Worm (Caenorhabditis elegans) whole organism, L4 larva: ENCODE measurements around the gene cht-4.
A peak's percentile ranks its signal among the peaks of the same experiment; 100 is the strongest.

Experiments used
- F10B5.3 ChIP-seq: sonication (generic microtip); optimal IDR thresholded peaks from 2 replicates; lab custom pipeline; 2016; ENCODE audit warnings: mild to moderate bottlenecking, missing genetic modification characterization, missing compliant biosample characterization
- F49E8.2 ChIP-seq: sonication (generic microtip); optimal IDR thresholded peaks from 2 replicates; lab custom pipeline; 2016; ENCODE audit warnings: missing compliant biosample characterization, mild to moderate bottlenecking, missing genetic modification characterization, borderline replicate concordance
- R02D3.7 ChIP-seq: fragments of 150-350 bp; sonication (generic microtip); optimal IDR thresholded peaks from 3 replicates; lab custom pipeline; 2014; ENCODE audit warnings: missing biosample characterization, missing genetic modification characterization
- Y48G9A.11 ChIP-seq: fragments of 200-800 bp; sonication (Bioruptor generic); IDR thresholded peaks from 2 replicates; pipeline ENCODE4 v1.3.6; 2022; ENCODE audit warnings: missing genetic modification reagents, missing genetic modification characterization, missing compliant biosample characterization
- Y75B8A.6 ChIP-seq: fragments of 200-800 bp; sonication (Bioruptor generic); IDR thresholded peaks from 2 replicates; pipeline ENCODE4 v1.3.6; 2022; ENCODE audit warnings: missing genetic modification reagents, missing genetic modification characterization, missing compliant biosample characterization
- ZK337.2 ChIP-seq: fragments of 200-800 bp; sonication (Bioruptor generic); IDR thresholded peaks from 2 replicates; pipeline ENCODE4 v1.3.6; 2022; ENCODE audit warnings: missing genetic modification reagents, missing genetic modification characterization, missing compliant biosample characterization
- ZK546.5 ChIP-seq, 2 experiments: sonication (generic microtip); optimal IDR thresholded peaks; 2 replicates each; lab custom pipeline; 2017; ENCODE audit warnings: missing biosample characterization in 2 of 2, missing genetic modification characterization in 2 of 2
- ceh-20 ChIP-seq: fragments of 200-800 bp; sonication (Bioruptor generic); IDR thresholded peaks from 2 replicates; pipeline ENCODE4 v1.3.6; 2022; ENCODE audit warnings: missing genetic modification reagents, missing genetic modification characterization, missing compliant biosample characterization
- ceh-32 ChIP-seq: sonication (generic microtip); optimal IDR thresholded peaks from 2 replicates; lab custom pipeline; 2016; ENCODE audit warnings: mild to moderate bottlenecking, missing genetic modification characterization, missing compliant biosample characterization; ENCODE audit not compliant: poor library complexity
- ceh-62 ChIP-seq: sonication (generic microtip); optimal IDR thresholded peaks from 2 replicates; lab custom pipeline; 2017; ENCODE audit warnings: missing biosample characterization, missing genetic modification characterization
- cey-2 ChIP-seq: sonication (generic microtip); optimal IDR thresholded peaks from 3 replicates; lab custom pipeline; 2017; ENCODE audit warnings: missing genetic modification characterization, mild to moderate bottlenecking, missing compliant biosample characterization, antibody characterized with exemption, borderline replicate concordance; ENCODE audit not compliant: insufficient read depth
- daf-12 ChIP-seq: fragments of 150-350 bp; optimal IDR thresholded peaks from 2 replicates; lab custom pipeline; 2014; ENCODE audit warnings: missing biosample characterization, missing genetic modification reagents, missing genetic modification characterization
- dmd-6 ChIP-seq: fragments of 200-800 bp; sonication (Bioruptor generic); IDR thresholded peaks from 2 replicates; pipeline ENCODE4 v1.3.6; 2022; ENCODE audit warnings: missing genetic modification reagents, missing genetic modification characterization, missing compliant biosample characterization
- dmd-9 ChIP-seq: fragments of 200-800 bp; sonication (Bioruptor generic); IDR thresholded peaks from 2 replicates; pipeline ENCODE4 v1.3.6; 2022; ENCODE audit warnings: missing genetic modification reagents, missing genetic modification characterization, missing compliant biosample characterization
- dve-1 ChIP-seq: sonication (generic microtip); optimal IDR thresholded peaks from 2 replicates; lab custom pipeline; 2017; ENCODE audit warnings: antibody characterized with exemption, mild to moderate bottlenecking, missing genetic modification characterization, missing compliant biosample characterization; ENCODE audit not compliant: insufficient read depth
- egl-43 ChIP-seq: fragments of 200-800 bp; sonication (Bioruptor generic); IDR thresholded peaks from 2 replicates; pipeline ENCODE4 v1.3.6; 2022; ENCODE audit warnings: missing genetic modification reagents, missing genetic modification characterization, missing compliant biosample characterization
- hlh-11 ChIP-seq: fragments of 200-800 bp; sonication (Bioruptor generic); optimal IDR thresholded peaks from 2 replicates; lab custom pipeline; 2018; ENCODE audit warnings: mild to moderate bottlenecking, missing genetic modification characterization, missing compliant biosample characterization
- hlh-30 ChIP-seq: sonication (generic microtip); optimal IDR thresholded peaks from 2 replicates; lab custom pipeline; 2017; ENCODE audit warnings: antibody characterized with exemption, mild to moderate bottlenecking, missing genetic modification characterization, missing compliant biosample characterization; ENCODE audit not compliant: insufficient read depth
- jun-1 ChIP-seq: fragments of 150-350 bp; optimal IDR thresholded peaks from 2 replicates; lab custom pipeline; 2014; ENCODE audit warnings: missing biosample characterization, missing genetic modification reagents, missing genetic modification characterization
- lim-7 ChIP-seq: fragments of 200-800 bp; sonication (Bioruptor generic); IDR thresholded peaks from 2 replicates; pipeline ENCODE4 v1.3.6; 2022; ENCODE audit warnings: missing genetic modification characterization, missing compliant biosample characterization
- lin-13 ChIP-seq: fragments of 150-350 bp; optimal IDR thresholded peaks from 2 replicates; lab custom pipeline; 2014; ENCODE audit warnings: missing biosample characterization, missing genetic modification reagents, missing genetic modification characterization
- lin-29 ChIP-seq: fragments of 200-800 bp; sonication (Bioruptor generic); IDR thresholded peaks from 2 replicates; pipeline ENCODE4 v1.3.6; 2022; ENCODE audit warnings: missing genetic modification reagents, missing genetic modification characterization, missing compliant biosample characterization
- lin-39 ChIP-seq: fragments of 150-350 bp; optimal IDR thresholded peaks from 2 replicates; lab custom pipeline; 2014; ENCODE audit warnings: missing biosample characterization, missing genetic modification reagents, missing genetic modification characterization
- madf-9 ChIP-seq: fragments of 200-800 bp; sonication (Bioruptor generic); conservative IDR thresholded peaks from 2 replicates; pipeline ENCODE4 v1.3.6; 2022; ENCODE audit warnings: missing genetic modification reagents, missing genetic modification characterization, missing compliant biosample characterization
- mdt-29 ChIP-seq: fragments of 200-800 bp; sonication (Bioruptor generic); IDR thresholded peaks from 2 replicates; pipeline ENCODE4 v1.3.6; 2022; ENCODE audit warnings: missing genetic modification reagents, missing genetic modification characterization, missing compliant biosample characterization
- mep-1 ChIP-seq: fragments of 150-350 bp; sonication (generic microtip); optimal IDR thresholded peaks from 3 replicates; lab custom pipeline; 2014; ENCODE audit warnings: missing biosample characterization, missing genetic modification characterization
- mxl-2 ChIP-seq: fragments of 200-800 bp; sonication (Bioruptor generic); conservative IDR thresholded peaks from 2 replicates; pipeline ENCODE4 v1.3.6; 2022; ENCODE audit warnings: missing genetic modification reagents, missing genetic modification characterization, missing compliant biosample characterization
- mxl-3 ChIP-seq: fragments of 200-800 bp; sonication (Bioruptor generic); optimal IDR thresholded peaks from 2 replicates; lab custom pipeline; 2018; ENCODE audit warnings: mild to moderate bottlenecking, missing genetic modification characterization, missing compliant biosample characterization
- nhr-10 ChIP-seq: fragments of 150-350 bp; optimal IDR thresholded peaks from 2 replicates; lab custom pipeline; 2014; ENCODE audit warnings: missing biosample characterization, missing genetic modification characterization
- nhr-102 ChIP-seq: sonication (generic microtip); optimal IDR thresholded peaks from 2 replicates; lab custom pipeline; 2016; ENCODE audit warnings: mild to moderate bottlenecking, missing genetic modification characterization, moderate library complexity, missing compliant biosample characterization
- nhr-111 ChIP-seq: fragments of 200-800 bp; sonication (Bioruptor generic); optimal IDR thresholded peaks from 2 replicates; lab custom pipeline; 2018; ENCODE audit warnings: mild to moderate bottlenecking, missing genetic modification characterization, missing compliant biosample characterization
- nhr-237 ChIP-seq: sonication (generic microtip); optimal IDR thresholded peaks from 2 replicates; lab custom pipeline; 2017; ENCODE audit warnings: missing biosample characterization, missing genetic modification characterization
- nhr-25 ChIP-seq: sonication (generic microtip); optimal IDR thresholded peaks from 2 replicates; lab custom pipeline; 2017; ENCODE audit warnings: missing genetic modification characterization, mild to moderate bottlenecking, missing compliant biosample characterization, antibody characterized with exemption, moderate library complexity, borderline replicate concordance; ENCODE audit not compliant: insufficient read depth
- nhr-41 ChIP-seq: fragments of 200-800 bp; sonication (Bioruptor generic); IDR thresholded peaks from 2 replicates; pipeline ENCODE4 v1.3.6; 2022; ENCODE audit warnings: missing genetic modification reagents, missing genetic modification characterization, missing compliant biosample characterization
- nhr-42 ChIP-seq: fragments of 200-800 bp; sonication (Bioruptor generic); IDR thresholded peaks from 2 replicates; pipeline ENCODE4 v1.3.6; 2022; ENCODE audit warnings: missing genetic modification characterization, missing compliant biosample characterization
- nhr-48 ChIP-seq: sonication (generic microtip); optimal IDR thresholded peaks from 2 replicates; lab custom pipeline; 2016; ENCODE audit warnings: mild to moderate bottlenecking, missing genetic modification characterization, missing compliant biosample characterization
- nhr-76 ChIP-seq: fragments of 150-350 bp; optimal IDR thresholded peaks from 2 replicates; lab custom pipeline; 2014; ENCODE audit warnings: missing biosample characterization, missing genetic modification characterization
- nhr-77 ChIP-seq: fragments of 150-350 bp; optimal IDR thresholded peaks from 2 replicates; lab custom pipeline; 2014; ENCODE audit warnings: missing biosample characterization, missing genetic modification characterization
- php-3 ChIP-seq: fragments of 200-800 bp; sonication (Bioruptor generic); IDR thresholded peaks from 2 replicates; pipeline ENCODE4 v1.3.6; 2022; ENCODE audit warnings: missing genetic modification reagents, missing genetic modification characterization, missing compliant biosample characterization
- pqm-1 ChIP-seq: sonication (generic microtip); optimal IDR thresholded peaks from 2 replicates; lab custom pipeline; 2017; ENCODE audit warnings: missing biosample characterization, missing genetic modification characterization
- snpc-1.2 ChIP-seq: fragments of 200-800 bp; sonication (Bioruptor generic); IDR thresholded peaks from 2 replicates; pipeline ENCODE4 v1.3.6; 2022; ENCODE audit warnings: missing genetic modification reagents, missing genetic modification characterization, missing compliant biosample characterization
- spr-1 ChIP-seq: sonication (generic microtip); optimal IDR thresholded peaks from 2 replicates; lab custom pipeline; 2016; ENCODE audit warnings: mild to moderate bottlenecking, missing genetic modification characterization, missing compliant biosample characterization
- unc-130 ChIP-seq: sonication (generic microtip); optimal IDR thresholded peaks from 2 replicates; lab custom pipeline; 2016; ENCODE audit warnings: missing genetic modification reagents, missing genetic modification characterization, missing compliant biosample characterization
- unc-39 ChIP-seq: sonication (generic microtip); optimal IDR thresholded peaks from 2 replicates; lab custom pipeline; 2017; ENCODE audit warnings: missing biosample characterization, missing genetic modification characterization
- vab-7 ChIP-seq: fragments of 200-800 bp; sonication (Bioruptor generic); IDR thresholded peaks from 2 replicates; pipeline ENCODE4 v1.3.6; 2022; ENCODE audit warnings: missing genetic modification reagents, missing genetic modification characterization, missing compliant biosample characterization
- zfp-3 ChIP-seq: fragments of 200-800 bp; sonication (Bioruptor generic); conservative IDR thresholded peaks from 2 replicates; pipeline ENCODE4 v1.3.6; 2022; ENCODE audit warnings: missing genetic modification reagents, missing genetic modification characterization, missing compliant biosample characterization
- zip-11 ChIP-seq: fragments of 200-800 bp; sonication (Bioruptor generic); IDR thresholded peaks from 2 replicates; pipeline ENCODE4 v1.3.6; 2022; ENCODE audit warnings: missing genetic modification characterization, missing compliant biosample characterization
- zip-2 ChIP-seq: fragments of 150-350 bp; optimal IDR thresholded peaks from 2 replicates; lab custom pipeline; 2014; ENCODE audit warnings: missing biosample characterization, missing genetic modification characterization
- ztf-11 ChIP-seq: fragments of 150-350 bp; optimal IDR thresholded peaks from 2 replicates; lab custom pipeline; 2014; ENCODE audit warnings: missing biosample characterization, missing genetic modification characterization
- ztf-7 ChIP-seq: fragments of 150-350 bp; optimal IDR thresholded peaks from 2 replicates; lab custom pipeline; 2014; ENCODE audit warnings: missing biosample characterization, missing genetic modification characterization

Gene cht-4

DNA sequence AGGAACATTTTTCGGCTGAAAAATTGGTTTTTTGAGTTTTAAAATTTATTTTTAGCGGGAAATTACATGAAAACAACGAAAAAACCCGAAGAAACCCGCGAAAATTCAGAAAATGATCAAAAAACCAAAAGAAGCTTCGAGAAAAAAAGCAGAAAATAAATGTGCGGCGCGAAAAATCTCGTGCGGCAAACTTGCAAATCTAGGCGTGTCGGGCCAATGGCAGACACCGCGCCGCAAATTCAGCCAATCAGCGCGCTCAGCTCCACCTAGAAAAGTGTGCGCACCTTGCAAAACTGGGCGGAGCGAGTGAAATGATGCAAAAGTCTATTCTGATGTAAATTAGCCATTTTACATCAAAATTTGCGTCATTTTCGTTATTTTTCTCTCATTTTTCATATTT is 38.4 kb downstream of the cht-4 start, which contains the start of gene Y22D7AL.10 (continued):
- TF ChIP-seq nhr-41 (peak; percentile 48; the same call in 1 of the 2 replicates), lin-29 (peak; percentile 98), R02D3.7 (tag; lab: Kevin White, UChicago) (no peak), jun-1 (peak; percentile 88), hlh-11 (peak; percentile 97), nhr-237 (no peak), nhr-76 (tag; lab: Kevin White, UChicago) (peak; percentile 46), ZK546.5 (tag; optimal IDR thresholded peaks at IDR 0.05; lab: Kevin White, UChicago) (peak in 1 of 2 experiments; percentile 61), nhr-10 (tag; lab: Kevin White, UChicago) (peak; percentile 93), php-3 (GFP tag; lab: Robert Waterston, UW) (peak; percentile 98), mxl-3 (peak; percentile 72), F10B5.3 (tag; lab: Kevin White, UChicago) (peak; percentile 94), zip-11 (GFP tag; lab: Robert Waterston, UW) (peak; percentile 82; the same call in 1 of the 2 replicates), nhr-77 (tag; lab: Kevin White, UChicago) (peak; percentile 90), Y75B8A.6 (peak; percentile 74; the same call in 1 of the 2 replicates), ceh-62 (tag; lab: Kevin White, UChicago) (no peak), nhr-42 (GFP tag; lab: Robert Waterston, UW) (peak; percentile 95), lin-13 (GFP tag; lab: Kevin White, UChicago) (peak; percentile 98), mep-1 (tag; lab: Kevin White, UChicago) (peak; percentile 99), mxl-2 (GFP tag; lab: Robert Waterston, UW) (0 out of 2 replicates have a peak, but pooled peaks have one; percentile 23), nhr-102 (tag; lab: Kevin White, UChicago) (peak; percentile 98), ZK337.2 (GFP tag; lab: Robert Waterston, UW) (peak; percentile 80), hlh-30 (peak; percentile 94), ztf-11 (tag; lab: Kevin White, UChicago) (peak; percentile 33), spr-1 (tag; lab: Kevin White, UChicago) (peak; percentile 97), ceh-20 (GFP tag; lab: Robert Waterston, UW) (peak; percentile 97), dmd-9 (GFP tag; lab: Robert Waterston, UW) (peak; percentile 95), unc-39 (tag; lab: Kevin White, UChicago) (no peak), daf-12 (tag; lab: Kevin White, UChicago) (no peak), Y48G9A.11 (GFP tag; lab: Robert Waterston, UW) (peak; percentile 95), nhr-111 (peak; percentile 89), egl-43 (GFP tag; lab: Robert Waterston, UW) (peak; percentile 98), snpc-1.2 (GFP tag; lab: Robert Waterston, UW) (peak; percentile 91), F49E8.2 (tag; lab: Kevin White, UChicago) (peak; percentile 97), vab-7 (GFP tag; lab: Robert Waterston, UW) (peak; percentile 95), lim-7 (GFP tag; lab: Robert Waterston, UW) (peak; percentile 53; the same call in 1 of the 2 replicates), unc-130 (GFP tag; lab: Kevin White, UChicago) (peak; percentile 97), cey-2 (peak; percentile 30), pqm-1 (tag; lab: Kevin White, UChicago) (no peak), nhr-48 (peak; percentile 92), nhr-25 (tag; lab: Kevin White, UChicago) (peak; percentile 93), zfp-3 (peak; percentile 96), zip-2 (tag; lab: Kevin White, UChicago) (peak; percentile 84), dve-1 (tag; lab: Kevin White, UChicago) (peak; percentile 99), mdt-29 (GFP tag; lab: Robert Waterston, UW) (peak; percentile 96), ztf-7 (tag; lab: Kevin White, UChicago) (peak; percentile 83), madf-9 (GFP tag; lab: Robert Waterston, UW) (peak; percentile 93), ceh-32 (tag; lab: Kevin White, UChicago) (peak; percentile 79), lin-39 (tag; lab: Kevin White, UChicago) (peak; percentile 17), dmd-6 (GFP tag; lab: Robert Waterston, UW) (peak; percentile 95)
